Fruit fly (Drosophila melanogaster): ENCODE measurements around the gene Cyt-c-d.

- TF ChIP-seq cnc (optimal IDR thresholded peaks at IDR 0.05): no peak
- no peak for TF ChIP-seq Hr96 (GFP tag; optimal IDR thresholded peaks at IDR 0.05)
- TF ChIP-seq CG7045 (GFP tag; optimal IDR thresholded peaks at IDR 0.05): no peak
- no peak for TF ChIP-seq CG33017 (tag; optimal IDR thresholded peaks at IDR 0.05)
- no peak for TF ChIP-seq CG5204 (GFP tag; optimal IDR thresholded peaks at IDR 0.05)
- peak; percentile 79 for TF ChIP-seq kay (GFP tag; ENCODE audit: borderline replicate concordance)
- TF ChIP-seq cic (GFP tag; optimal IDR thresholded peaks at IDR 0.05): no peak
- no peak for TF ChIP-seq pad (GFP tag; optimal IDR thresholded peaks at IDR 0.05)
- no peak for TF ChIP-seq Clk (GFP tag; optimal IDR thresholded peaks at IDR 0.05)
- TF ChIP-seq Crg-1 (GFP tag; optimal IDR thresholded peaks at IDR 0.05): no peak
- TF ChIP-seq ovo (GFP tag; optimal IDR thresholded peaks at IDR 0.05): no peak
Measured at dm6 chr2L:16722596-16722995, 6.9 kb downstream of the Cyt-c-d start.

Measured in whole organism, adult.